Worm (Caenorhabditis elegans): ENCODE measurements around the gene nhr-177.

Gene nhr-177

DNA sequence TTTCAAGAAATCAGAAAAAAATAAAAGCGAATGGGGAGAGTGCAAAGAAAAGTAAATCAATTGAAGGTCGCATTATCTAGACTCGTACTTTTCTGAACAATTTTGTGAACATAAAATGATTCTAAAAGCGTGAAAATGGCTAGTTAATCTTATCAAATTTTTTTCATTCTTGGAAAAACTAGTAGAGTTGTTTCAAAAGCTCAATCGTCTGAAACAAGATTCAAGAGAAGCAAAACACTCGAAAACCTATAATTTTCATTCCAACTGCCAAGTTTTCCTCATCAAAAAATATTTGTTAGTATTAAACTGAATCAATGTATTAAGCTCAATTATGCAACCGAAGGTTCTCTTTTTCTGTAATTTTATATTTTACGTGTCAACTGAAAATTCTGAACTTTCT is 37.9 kb downstream of the nhr-177 start, which contains the start of gene irld-45:
TSS of gene irld-45 (plus strand) at position 301 of the 400 bp plus-strand sequence.
- TF ChIP-seq pha-4 (tag; optimal IDR thresholded peaks at IDR 0.05) (no peak), egl-18 (GFP tag; IDR thresholded peaks at IDR 0.05) (no peak), Y79H2A.3 (GFP tag; conservative IDR thresholded peaks at IDR 0.05) (no peak), mxl-1 (tag; optimal IDR thresholded peaks at IDR 0.05) (no peak), attf-3 (GFP tag; conservative IDR thresholded peaks at IDR 0.05) (no peak), B0261.1 (tag; optimal IDR thresholded peaks at IDR 0.05) (no peak), aptf-2 (GFP tag; conservative IDR thresholded peaks at IDR 0.05) (no peak), T26A5.8 (tag; optimal IDR thresholded peaks at IDR 0.05) (no peak), K12H6.12 (tag; optimal IDR thresholded peaks at IDR 0.05) (no peak), ztf-28 (GFP tag; IDR thresholded peaks at IDR 0.05) (no peak), F55B11.4 (tag; optimal IDR thresholded peaks at IDR 0.05; ENCODE audit: borderline replicate concordance, insufficient read depth) (no peak), cebp-2 (GFP tag; IDR thresholded peaks at IDR 0.05) (no peak), hmg-20 (GFP tag; IDR thresholded peaks at IDR 0.05) (no peak), nhr-27 (tag; optimal IDR thresholded peaks at IDR 0.05) (no peak), hrde-1 (tag; optimal IDR thresholded peaks at IDR 0.05; ENCODE audit: borderline replicate concordance) (no peak), snpc-1.3 (tag; optimal IDR thresholded peaks at IDR 0.05; ENCODE audit: insufficient read depth) (no peak), T07F8.4 (tag; optimal IDR thresholded peaks at IDR 0.05) (no peak), unc-62 (GFP tag; optimal IDR thresholded peaks at IDR 0.05) (no peak), F39B2.1 (GFP tag; IDR thresholded peaks at IDR 0.05) (no peak), nhr-179 (tag; optimal IDR thresholded peaks at IDR 0.05) (no peak)

DNA sequence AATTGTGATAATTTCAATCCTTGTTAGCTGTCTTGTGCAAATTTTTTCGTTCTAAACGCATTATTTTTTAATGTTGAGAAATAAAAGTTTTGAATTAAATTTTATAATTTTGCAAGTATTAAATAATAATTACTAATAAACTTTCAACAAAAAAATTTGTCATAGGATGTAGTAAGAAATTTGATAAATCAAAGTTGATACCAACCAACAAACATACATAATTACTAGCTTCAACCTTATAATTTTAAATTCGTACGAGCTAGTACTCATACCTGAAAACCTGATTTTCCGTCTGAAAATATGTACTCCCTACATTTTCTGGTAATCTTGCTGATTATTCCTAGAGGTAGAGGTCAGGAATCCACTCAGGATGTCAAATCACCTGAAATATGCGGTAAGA is 41.0 kb downstream of the nhr-177 start, which contains the start of gene irld-44:
TSS of gene irld-44 (plus strand) at position 301 of the 400 bp plus-strand sequence.
- no peak for TF ChIP-seq F57C9.4 (tag; optimal IDR thresholded peaks at IDR 0.05)
- TF ChIP-seq B0336.3 (GFP tag; IDR thresholded peaks at IDR 0.05): no peak
- TF ChIP-seq madf-8 (GFP tag; conservative IDR thresholded peaks at IDR 0.05): no peak
- no peak for TF ChIP-seq F49E8.2 (tag; optimal IDR thresholded peaks at IDR 0.05; ENCODE audit: insufficient read depth)
- no peak for TF ChIP-seq dox-1 (GFP tag; IDR thresholded peaks at IDR 0.05)
- TF ChIP-seq B0261.1 (tag; optimal IDR thresholded peaks at IDR 0.05): no peak
- TF ChIP-seq tlf-1 (GFP tag; optimal IDR thresholded peaks at IDR 0.05): no peak
- no peak for TF ChIP-seq F33H1.4 (GFP tag; IDR thresholded peaks at IDR 0.05)
- no peak for TF ChIP-seq attf-6 (GFP tag; IDR thresholded peaks at IDR 0.05)
- no peak for TF ChIP-seq B0035.1 (tag; optimal IDR thresholded peaks at IDR 0.05)
- TF ChIP-seq lin-40 (tag; optimal IDR thresholded peaks at IDR 0.05): no peak
- TF ChIP-seq ccch-3 (GFP tag; optimal IDR thresholded peaks at IDR 0.05): no peak
- TF ChIP-seq ztf-26 (tag; optimal IDR thresholded peaks at IDR 0.05): no peak
- no peak for TF ChIP-seq lin-35 (GFP tag; optimal IDR thresholded peaks at IDR 0.05)
- no peak for TF ChIP-seq F37B4.10 (GFP tag; IDR thresholded peaks at IDR 0.05)
- TF ChIP-seq nhr-80 (tag; optimal IDR thresholded peaks at IDR 0.05): no peak
- no peak for TF ChIP-seq ztf-3 (GFP tag; optimal IDR thresholded peaks at IDR 0.05)
- TF ChIP-seq F10E7.11 (tag; optimal IDR thresholded peaks at IDR 0.05): no peak

ce11 chrV:1654845-1655244 is 44.8 kb downstream of the nhr-177 start, which contains the start of gene irld-11:
TSS of gene irld-11 (plus strand) at chrV:1655145.
- TF ChIP-seq pbrm-1 (GFP tag; IDR thresholded peaks at IDR 0.05) (no peak), attf-5 (GFP tag; optimal IDR thresholded peaks at IDR 0.05) (no peak), F37B4.10 (GFP tag; IDR thresholded peaks at IDR 0.05) (no peak), somi-1 (GFP tag; optimal IDR thresholded peaks at IDR 0.05) (no peak), egl-44 (GFP tag; IDR thresholded peaks at IDR 0.05) (no peak), ceh-27 (GFP tag; optimal IDR thresholded peaks at IDR 0.05) (no peak), nfya-1 (tag; optimal IDR thresholded peaks at IDR 0.05; ENCODE audit: borderline replicate concordance, insufficient read depth) (no peak)
